Worm (Caenorhabditis elegans): ENCODE data around the gene prp-6.
A peak's percentile ranks its signal among the peaks of the same experiment; 100 is the strongest.
"Not testable (repeated sequence)": the region's sequence is repeated elsewhere in the genome, so short reads cannot be mapped to it uniquely, and the experiment has no call there.

The prp-6 gene

ce11 chrV:18014116-18014515 lies 8.2 kb upstream of the prp-6 start, which contains the start of gene srh-133:
Gene srh-133 (minus strand): TSS chrV:18014216.
- TF ChIP-seq tab-1 (GFP tag; IDR thresholded peaks at IDR 0.05), result no peak
- no peak for TF ChIP-seq flt-1 (GFP tag; IDR thresholded peaks at IDR 0.05)
- no peak for TF ChIP-seq ref-1 (GFP tag; conservative IDR thresholded peaks at IDR 0.05)
- TF ChIP-seq cog-1 (tag; optimal IDR thresholded peaks at IDR 0.05), result no peak
- no peak for TF ChIP-seq klf-2 (GFP tag; conservative IDR thresholded peaks at IDR 0.05)
- TF ChIP-seq ztf-29 (GFP tag; IDR thresholded peaks at IDR 0.05), result no peak
- TF ChIP-seq ztf-23 (GFP tag; IDR thresholded peaks at IDR 0.05), result no peak
- TF ChIP-seq T22C8.4 (GFP tag; IDR thresholded peaks at IDR 0.05), result no peak
- no peak for TF ChIP-seq med-1 (GFP tag; optimal IDR thresholded peaks at IDR 0.05; ENCODE audit: insufficient read depth)

DNA sequence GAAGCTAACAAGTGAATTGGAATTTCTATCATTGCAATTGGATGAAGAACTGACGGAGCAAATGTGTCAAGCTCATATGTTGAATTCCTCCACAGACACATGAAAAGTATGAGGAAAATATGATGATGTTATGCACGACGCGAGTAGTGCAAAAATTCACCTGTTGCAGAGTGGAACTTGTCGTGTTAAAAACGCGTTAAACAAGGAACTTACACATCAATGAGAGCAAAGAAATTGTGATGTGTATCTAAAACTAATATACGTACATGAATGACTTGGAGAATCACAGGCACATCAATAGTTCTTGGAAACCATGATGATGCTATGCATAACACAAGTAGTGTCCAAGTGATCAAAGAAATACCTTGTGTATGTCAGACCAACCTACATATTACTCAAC lies 5.1 kb upstream of the prp-6 start, which contains the start of gene srh-134:
Gene srh-134, minus strand, starts transcription at position 101 of the 400 bp plus-strand sequence.
- TF ChIP-seq cog-1 (tag; optimal IDR thresholded peaks at IDR 0.05) (no peak), flt-1 (GFP tag; IDR thresholded peaks at IDR 0.05) (no peak), tab-1 (GFP tag; IDR thresholded peaks at IDR 0.05) (no peak), ztf-29 (GFP tag; IDR thresholded peaks at IDR 0.05) (no peak), ztf-23 (GFP tag; IDR thresholded peaks at IDR 0.05) (no peak), med-1 (GFP tag; optimal IDR thresholded peaks at IDR 0.05; ENCODE audit: insufficient read depth) (no peak), ref-1 (GFP tag; conservative IDR thresholded peaks at IDR 0.05) (no peak), klf-2 (GFP tag; conservative IDR thresholded peaks at IDR 0.05) (no peak), T22C8.4 (GFP tag; IDR thresholded peaks at IDR 0.05) (no peak)

ce11 chrV:18021464-18021863 lies 815 bp upstream of the prp-6 start:
- TF ChIP-seq T22C8.4 (GFP tag; IDR thresholded peaks at IDR 0.05) (no peak), ztf-29 (GFP tag; IDR thresholded peaks at IDR 0.05) (no peak), ztf-23 (GFP tag; IDR thresholded peaks at IDR 0.05) (no peak)

DNA sequence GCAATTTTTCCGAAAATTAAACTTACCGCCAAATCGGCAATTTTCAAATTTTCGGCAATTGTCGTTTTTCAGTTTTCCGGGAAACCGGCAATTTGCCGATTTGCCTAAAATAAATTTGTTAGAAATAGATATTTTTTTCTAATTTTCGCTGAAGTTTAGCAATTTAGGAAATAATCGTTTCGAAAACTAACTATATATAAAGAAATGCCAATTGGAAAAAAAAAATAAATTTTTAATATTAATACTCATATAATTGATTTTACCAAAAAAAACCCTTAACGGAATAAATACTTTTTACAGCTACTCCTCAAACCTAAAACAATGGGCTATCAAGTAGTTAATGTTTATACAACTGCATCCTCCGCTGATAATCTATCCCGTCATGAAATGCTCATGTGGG lies 21.0 kb downstream of the prp-6 start, which contains the start of gene ebp-1:
Gene ebp-1, plus strand, starts transcription at position 301 of the 400 bp plus-strand sequence.
- no peak for TF ChIP-seq ref-1 (GFP tag; conservative IDR thresholded peaks at IDR 0.05)
- TF ChIP-seq T22C8.4 (GFP tag; IDR thresholded peaks at IDR 0.05), result no peak
- no peak for TF ChIP-seq ztf-23 (GFP tag; IDR thresholded peaks at IDR 0.05)
- TF ChIP-seq med-1 (GFP tag; optimal IDR thresholded peaks at IDR 0.05; ENCODE audit: insufficient read depth), result no peak
- TF ChIP-seq flt-1 (GFP tag; IDR thresholded peaks at IDR 0.05), result no peak
- TF ChIP-seq klf-2 (GFP tag; conservative IDR thresholded peaks at IDR 0.05), result no peak
- TF ChIP-seq tab-1 (GFP tag; IDR thresholded peaks at IDR 0.05), result no peak
- TF ChIP-seq cog-1 (tag; optimal IDR thresholded peaks at IDR 0.05), result no peak
- no peak for TF ChIP-seq ztf-29 (GFP tag; IDR thresholded peaks at IDR 0.05)

DNA sequence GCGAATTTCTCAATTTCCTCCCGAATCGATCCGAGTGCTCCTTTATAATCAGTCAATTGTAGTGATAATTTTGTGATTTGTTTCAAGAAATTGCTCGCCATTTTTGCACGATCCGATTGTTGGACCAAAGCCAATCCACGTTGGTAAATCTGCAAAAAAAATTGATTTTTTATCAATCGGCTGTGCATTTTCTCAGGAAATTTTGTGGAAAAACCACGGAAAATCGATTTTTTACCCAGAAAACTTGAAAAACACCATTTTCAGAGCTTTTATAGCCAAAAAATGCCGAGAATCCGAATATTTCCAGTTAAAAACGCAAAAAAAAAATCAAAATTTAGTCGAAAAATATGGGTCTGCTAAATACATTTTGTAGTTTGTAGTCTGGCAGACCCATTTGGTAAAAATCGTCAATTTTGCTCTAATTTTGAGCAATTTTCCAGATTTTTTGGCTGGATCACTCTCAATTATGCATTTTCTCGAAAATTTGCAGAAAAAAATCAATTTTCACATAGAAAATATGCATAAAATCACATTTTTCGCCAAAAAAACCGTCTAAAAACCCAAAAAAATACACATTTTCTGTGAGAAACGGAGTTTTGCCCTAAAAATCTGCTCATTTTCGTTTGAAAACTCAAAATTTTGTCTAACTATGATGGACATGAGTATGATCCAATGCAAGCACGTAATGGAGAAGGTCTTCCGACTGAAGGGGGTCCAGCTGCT lies 33.2 kb downstream of the prp-6 start, which contains the start of the genes Y59A8B.25 and ebp-3:
Gene Y59A8B.25, minus strand, starts transcription at position 101 of the 723 bp plus-strand sequence.
Gene ebp-3, plus strand, starts transcription at position 673 of the 723 bp plus-strand sequence.
- not testable (repeated sequence) for TF ChIP-seq flt-1 (GFP tag; IDR thresholded peaks at IDR 0.05); ztf-29 (GFP tag; IDR thresholded peaks at IDR 0.05); ref-1 (GFP tag; conservative IDR thresholded peaks at IDR 0.05)

ce11 chrV:18066257-18066783 lies 44.0 kb downstream of the prp-6 start, which contains the start of gene Y59A8B.8:
Gene Y59A8B.8 (minus strand): TSS chrV:18066307.
- TF ChIP-seq klf-2 (GFP tag; conservative IDR thresholded peaks at IDR 0.05), result no peak
- no peak for TF ChIP-seq flt-1 (GFP tag; IDR thresholded peaks at IDR 0.05)
- no peak for TF ChIP-seq tab-1 (GFP tag; IDR thresholded peaks at IDR 0.05)
- no peak for TF ChIP-seq T22C8.4 (GFP tag; IDR thresholded peaks at IDR 0.05)
- TF ChIP-seq cog-1 (tag; optimal IDR thresholded peaks at IDR 0.05), result no peak
- no peak for TF ChIP-seq ztf-23 (GFP tag; IDR thresholded peaks at IDR 0.05)
- no peak for TF ChIP-seq ztf-29 (GFP tag; IDR thresholded peaks at IDR 0.05)
- TF ChIP-seq med-1 (GFP tag; optimal IDR thresholded peaks at IDR 0.05; ENCODE audit: insufficient read depth), result no peak
- TF ChIP-seq ref-1 (GFP tag; conservative IDR thresholded peaks at IDR 0.05), result no peak

ce11 chrV:18079163-18079562 lies 56.9 kb downstream of the prp-6 start:
- TF ChIP-seq cog-1 (tag; optimal IDR thresholded peaks at IDR 0.05), result peak; percentile 47
- TF ChIP-seq flt-1 (GFP tag; IDR thresholded peaks at IDR 0.05), result no peak
- TF ChIP-seq T22C8.4 (GFP tag; IDR thresholded peaks at IDR 0.05), result peak; percentile 92
- TF ChIP-seq ztf-23 (GFP tag; IDR thresholded peaks at IDR 0.05), result no peak

DNA sequence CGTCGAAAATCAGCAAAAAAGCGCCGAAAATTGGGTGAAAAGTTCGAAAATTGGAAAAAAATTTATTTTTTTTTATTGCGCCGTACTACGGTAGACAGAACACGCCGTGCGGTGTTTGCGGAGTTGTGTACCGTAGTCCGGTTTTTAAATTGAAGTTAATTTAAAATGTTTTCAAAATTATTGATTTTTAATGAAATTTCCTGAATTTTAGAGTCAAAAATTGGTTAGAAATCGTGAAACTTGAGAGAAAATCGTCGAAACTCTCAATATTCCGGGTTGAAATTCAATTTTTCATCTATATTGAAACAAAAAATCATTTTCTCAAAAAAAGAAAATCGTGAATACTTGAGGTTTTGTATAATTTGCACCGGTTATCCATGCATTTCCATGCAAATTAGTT lies 59.6 kb downstream of the prp-6 start, which contains the start of gene nova-1:
Gene nova-1, minus strand, starts transcription at position 101 of the 400 bp plus-strand sequence.
- TF ChIP-seq ztf-29 (GFP tag; IDR thresholded peaks at IDR 0.05), result no peak
- TF ChIP-seq tab-1 (GFP tag; IDR thresholded peaks at IDR 0.05), result no peak
- TF ChIP-seq cog-1 (tag; optimal IDR thresholded peaks at IDR 0.05), result no peak
- TF ChIP-seq T22C8.4 (GFP tag; IDR thresholded peaks at IDR 0.05), result no peak
- TF ChIP-seq ref-1 (GFP tag; conservative IDR thresholded peaks at IDR 0.05), result no peak
- no peak for TF ChIP-seq klf-2 (GFP tag; conservative IDR thresholded peaks at IDR 0.05)
- no peak for TF ChIP-seq ztf-23 (GFP tag; IDR thresholded peaks at IDR 0.05)
- no peak for TF ChIP-seq flt-1 (GFP tag; IDR thresholded peaks at IDR 0.05)
- TF ChIP-seq med-1 (GFP tag; optimal IDR thresholded peaks at IDR 0.05; ENCODE audit: insufficient read depth), result no peak

DNA sequence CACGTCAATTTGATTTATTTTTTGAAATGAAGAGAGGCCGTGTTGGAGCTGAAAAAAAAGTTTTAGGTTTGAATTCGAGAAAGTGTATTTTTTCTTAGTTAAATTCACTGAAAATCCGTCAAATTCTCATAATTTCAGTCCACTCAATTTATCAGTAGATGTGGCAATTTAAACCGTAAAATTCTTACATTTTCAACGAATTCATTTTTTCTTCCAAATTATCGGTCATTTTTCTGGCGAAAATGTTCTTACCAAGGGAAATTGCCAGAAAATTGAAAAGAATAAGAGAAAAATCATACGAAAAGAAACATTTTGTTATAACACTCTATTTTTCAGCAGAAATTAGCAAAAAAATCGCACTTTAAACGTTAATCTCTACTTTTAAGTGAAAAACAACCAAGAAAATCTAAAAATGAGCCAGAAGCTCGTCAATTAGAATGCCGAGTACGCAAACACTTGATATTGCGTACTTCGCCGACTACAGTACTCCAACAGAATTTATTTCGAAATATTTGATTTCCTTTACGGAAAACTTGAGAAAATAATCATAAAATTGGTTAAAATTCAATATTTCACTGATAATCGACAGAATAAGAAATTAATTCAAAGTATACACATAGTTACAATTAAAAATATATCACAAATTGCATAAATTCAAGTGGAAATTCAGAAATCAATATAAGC lies 63.0 kb downstream of the prp-6 start, which contains the start of gene fbxa-106:
Gene fbxa-106, minus strand, starts transcription at position 51 of the 684 bp plus-strand sequence.
- TF ChIP-seq klf-2 (GFP tag; conservative IDR thresholded peaks at IDR 0.05) (no peak), tab-1 (GFP tag; IDR thresholded peaks at IDR 0.05) (no peak), med-1 (GFP tag; optimal IDR thresholded peaks at IDR 0.05; ENCODE audit: insufficient read depth) (no peak), ztf-23 (GFP tag; IDR thresholded peaks at IDR 0.05) (no peak), ztf-29 (GFP tag; IDR thresholded peaks at IDR 0.05) (no peak), cog-1 (tag; optimal IDR thresholded peaks at IDR 0.05) (no peak), flt-1 (GFP tag; IDR thresholded peaks at IDR 0.05) (no peak), T22C8.4 (GFP tag; IDR thresholded peaks at IDR 0.05) (no peak), ref-1 (GFP tag; conservative IDR thresholded peaks at IDR 0.05) (no peak)
